Worm (Caenorhabditis elegans): ENCODE measurements around the gene crm-1.

DNA sequence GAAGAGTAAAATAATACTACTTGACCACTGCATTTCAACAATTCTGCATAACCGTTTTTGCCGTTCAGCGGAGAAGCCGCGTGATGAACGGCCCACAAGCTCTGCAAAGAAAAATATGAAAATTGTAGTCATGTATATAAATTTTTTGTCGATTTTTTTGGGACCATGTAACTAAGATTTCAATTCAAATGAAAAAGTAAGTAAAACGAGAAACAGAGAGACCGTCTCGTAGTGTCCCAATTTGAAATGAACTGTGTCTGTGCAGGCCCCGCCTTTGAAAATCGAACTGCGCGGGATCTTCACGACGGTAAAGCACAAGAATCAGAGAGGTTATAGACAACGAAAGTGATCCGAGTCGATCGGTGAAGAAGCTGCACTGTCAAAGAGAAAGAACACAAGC lies at the start of gene crm-1:
- no peak for TF ChIP-seq K09A11.1 (tag; optimal IDR thresholded peaks at IDR 0.05; ENCODE audit: insufficient read depth)
- TF ChIP-seq ceh-18 (tag; optimal IDR thresholded peaks at IDR 0.05) = no peak
- TF ChIP-seq pha-4 (tag; optimal IDR thresholded peaks at IDR 0.05) = no peak
- TF ChIP-seq ceh-31 (tag; optimal IDR thresholded peaks at IDR 0.05) = no peak
- TF ChIP-seq pax-1 (tag; optimal IDR thresholded peaks at IDR 0.05) = no peak
- TF ChIP-seq madf-2 (tag; optimal IDR thresholded peaks at IDR 0.05) = no peak
- TF ChIP-seq C38D4.7 (GFP tag; optimal IDR thresholded peaks at IDR 0.05) = no peak
- TF ChIP-seq syd-9 (tag; optimal IDR thresholded peaks at IDR 0.05) = no peak
- TF ChIP-seq fax-1 (tag; optimal IDR thresholded peaks at IDR 0.05) = no peak
- no peak for TF ChIP-seq dmd-4 (tag; optimal IDR thresholded peaks at IDR 0.05; ENCODE audit: borderline replicate concordance)

Measured in whole organism, late embryonic.